Fruit fly (Drosophila melanogaster): ENCODE results near the gene hwt.

dm6 chrX:12579506-12579999, 11.3 kb upstream of the hwt start:
- TF ChIP-seq CG13424 (tag; optimal IDR thresholded peaks at IDR 0.05) (peak; percentile 96), jigr1 (GFP tag; IDR thresholded peaks at IDR 0.05) (peak; percentile 85; the same call in 2 of the 3 replicates), CG13287 (GFP tag; IDR thresholded peaks at IDR 0.05; ENCODE audit: partially characterized antibody) (no peak), croc (GFP tag; conservative IDR thresholded peaks at IDR 0.05) (peak; percentile 78), Oaz (GFP tag; IDR thresholded peaks at IDR 0.05) (peak; percentile 91), D (optimal IDR thresholded peaks at IDR 0.05) (no peak), D (GFP tag; optimal IDR thresholded peaks at IDR 0.05) (peak; percentile 89)
